Worm (Caenorhabditis elegans) whole organism, early embryonic: ENCODE measurements around the gene try-12.

Source experiments
- B0310.2 ChIP-seq: sonication (generic microtip); optimal IDR thresholded peaks from 2 replicates; lab custom pipeline; 2016; ENCODE audit warnings: mild to moderate bottlenecking, missing genetic modification characterization, missing compliant biosample characterization
- F13C5.2 ChIP-seq: sonication (generic microtip); optimal IDR thresholded peaks from 2 replicates; lab custom pipeline; 2017; ENCODE audit warnings: mild to moderate bottlenecking, missing genetic modification characterization, inconsistent platforms, missing compliant biosample characterization
- aly-1 ChIP-seq: sonication (generic microtip); optimal IDR thresholded peaks from 2 replicates; lab custom pipeline; 2016; ENCODE audit warnings: missing genetic modification characterization, missing compliant biosample characterization
- ama-1 ChIP-seq: fragments of 150-350 bp; optimal IDR thresholded peaks from 2 replicates; lab custom pipeline; 2014
- ceh-13 ChIP-seq: fragments of 200-800 bp; sonication (Bioruptor generic); optimal IDR thresholded peaks from 2 replicates; lab custom pipeline; 2018; ENCODE audit warnings: mild to moderate bottlenecking, missing genetic modification characterization, missing compliant biosample characterization
- ceh-36 ChIP-seq: sonication (generic microtip); optimal IDR thresholded peaks from 2 replicates; lab custom pipeline; 2016; ENCODE audit warnings: missing genetic modification characterization, inconsistent platforms, missing compliant biosample characterization
- ets-7 ChIP-seq: sonication (generic microtip); optimal IDR thresholded peaks from 2 replicates; lab custom pipeline; 2016; ENCODE audit warnings: missing genotype, missing genetic modification characterization, missing compliant biosample characterization
- flt-1 ChIP-seq: fragments of 200-800 bp; sonication (Bioruptor generic); IDR thresholded peaks from 2 replicates; pipeline ENCODE4 v1.3.6; 2022; ENCODE audit warnings: missing genetic modification characterization, missing compliant biosample characterization
- hmbx-1 ChIP-seq: sonication (generic microtip); optimal IDR thresholded peaks from 2 replicates; lab custom pipeline; 2016; ENCODE audit warnings: mild to moderate bottlenecking, missing genetic modification characterization, missing compliant biosample characterization
- hmg-4 ChIP-seq: fragments of 200-800 bp; sonication (Bioruptor generic); optimal IDR thresholded peaks from 2 replicates; lab custom pipeline; 2018; ENCODE audit warnings: mild to moderate bottlenecking, missing genetic modification characterization, missing compliant biosample characterization
- hnd-1 ChIP-seq: sonication (generic microtip); optimal IDR thresholded peaks from 2 replicates; lab custom pipeline; 2016; ENCODE audit warnings: missing genetic modification characterization, missing compliant biosample characterization
- pes-1 ChIP-seq: fragments of 200-800 bp; sonication (Bioruptor generic); IDR thresholded peaks from 2 replicates; pipeline ENCODE4 v1.3.6; 2022; ENCODE audit warnings: missing genetic modification reagents, missing genetic modification characterization, missing compliant biosample characterization
- scrt-1 ChIP-seq: fragments of 200-800 bp; sonication (Bioruptor generic); IDR thresholded peaks from 2 replicates; pipeline ENCODE4 v1.3.6; 2022; ENCODE audit warnings: missing genetic modification characterization, missing compliant biosample characterization
- sea-1 ChIP-seq: fragments of 200-800 bp; sonication (Bioruptor generic); conservative IDR thresholded peaks from 2 replicates; pipeline ENCODE4 v1.3.6; 2022; ENCODE audit warnings: missing genetic modification characterization, missing compliant biosample characterization
- tbx-11 ChIP-seq: fragments of 200-800 bp; sonication (Bioruptor generic); IDR thresholded peaks from 2 replicates; pipeline ENCODE4 v1.3.6; 2022; ENCODE audit warnings: missing genetic modification characterization, missing compliant biosample characterization
- tbx-37 ChIP-seq: fragments of 200-800 bp; sonication (Bioruptor generic); conservative IDR thresholded peaks from 2 replicates; pipeline ENCODE4 v1.3.6; 2022; ENCODE audit warnings: missing genetic modification reagents, missing genetic modification characterization, missing compliant biosample characterization
- tra-4 ChIP-seq: sonication (generic microtip); optimal IDR thresholded peaks from 2 replicates; lab custom pipeline; 2017; ENCODE audit warnings: missing genetic modification characterization, missing compliant biosample characterization

try-12 gene

DNA sequence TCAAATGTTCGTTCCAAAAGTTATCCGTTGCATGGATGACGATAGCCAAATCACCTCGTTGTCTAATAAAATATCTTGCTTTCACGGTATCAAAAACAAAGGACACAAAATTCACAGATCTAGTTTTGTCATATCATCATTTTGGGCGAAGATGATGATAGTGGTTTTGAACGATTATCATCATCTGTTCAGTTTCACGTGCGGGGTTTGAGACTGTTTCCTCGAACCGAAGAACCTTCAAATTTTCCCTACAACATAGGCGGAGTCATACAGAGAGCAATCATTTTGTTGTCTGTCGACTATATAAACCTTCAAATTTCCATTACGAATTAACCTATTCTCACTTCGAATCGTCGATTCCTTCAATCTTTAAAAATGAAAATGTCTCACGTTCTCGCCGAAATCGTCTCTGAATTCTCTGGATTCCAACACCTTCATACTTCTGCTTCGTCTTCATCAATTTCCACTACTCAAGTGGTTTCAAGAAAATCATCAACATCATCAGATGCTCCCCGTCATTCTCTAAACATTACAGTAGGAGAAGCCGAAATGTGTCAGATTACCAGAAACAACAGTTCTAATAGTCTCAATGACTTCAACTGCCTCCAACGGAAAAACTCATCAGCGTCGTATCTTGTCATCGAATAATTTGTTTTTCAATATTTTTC, 35.9 kb upstream of the try-12 start, which contains the start of gene F18E3.11:
TSS of gene F18E3.11 (plus strand) at position 376 of the 668 bp plus-strand sequence.
- TF ChIP-seq hmg-4 (GFP tag; lab: Kevin White, UChicago) = no peak
- no peak for TF ChIP-seq pes-1 (GFP tag; lab: Robert Waterston, UW)
- no peak for TF ChIP-seq aly-1
- TF ChIP-seq tbx-11 = no peak
- TF ChIP-seq ets-7 (tag; lab: Kevin White, UChicago) = no peak
- no peak for TF ChIP-seq F13C5.2 (tag; lab: Kevin White, UChicago)
- no peak for TF ChIP-seq scrt-1
- no peak for TF ChIP-seq flt-1 (GFP tag; lab: Robert Waterston, UW)
- no peak for TF ChIP-seq tbx-37 (GFP tag; lab: Robert Waterston, UW)
- no peak for TF ChIP-seq B0310.2 (tag; lab: Kevin White, UChicago)
- no peak for TF ChIP-seq hmbx-1 (tag; lab: Kevin White, UChicago)
- no peak for TF ChIP-seq ceh-36 (tag; lab: Kevin White, UChicago)
- TF ChIP-seq tra-4 (tag; lab: Kevin White, UChicago) = no peak
- TF ChIP-seq ama-1 = no peak
- no peak for TF ChIP-seq ceh-13 (GFP tag; lab: Kevin White, UChicago)
- no peak for TF ChIP-seq hnd-1 (tag; lab: Kevin White, UChicago)
- TF ChIP-seq sea-1 (GFP tag; lab: Robert Waterston, UW) = no peak

DNA sequence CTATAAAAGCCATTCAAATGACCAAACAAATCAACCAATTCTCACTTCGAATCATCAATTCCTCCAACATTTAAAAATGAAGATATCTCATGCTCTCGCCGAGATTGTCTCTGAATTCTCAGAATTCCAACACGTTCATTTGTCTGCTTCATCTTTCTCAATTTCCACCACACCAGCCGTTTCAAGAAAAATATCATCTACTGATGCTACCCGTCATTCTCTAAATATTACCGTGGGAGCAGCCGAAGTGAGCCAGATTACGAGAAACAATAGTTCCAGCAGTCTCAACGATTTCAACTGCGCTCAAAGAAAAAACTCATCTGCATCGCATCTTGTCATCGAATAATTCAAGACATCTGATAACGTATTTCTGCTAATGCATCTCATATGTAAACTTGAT, 34.2 kb upstream of the try-12 start, which contains the start of gene F18E3.12:
TSS of gene F18E3.12 (plus strand) at position 77 of the 400 bp plus-strand sequence.
- no peak for TF ChIP-seq tbx-37 (GFP tag; lab: Robert Waterston, UW)
- no peak for TF ChIP-seq tbx-11

DNA sequence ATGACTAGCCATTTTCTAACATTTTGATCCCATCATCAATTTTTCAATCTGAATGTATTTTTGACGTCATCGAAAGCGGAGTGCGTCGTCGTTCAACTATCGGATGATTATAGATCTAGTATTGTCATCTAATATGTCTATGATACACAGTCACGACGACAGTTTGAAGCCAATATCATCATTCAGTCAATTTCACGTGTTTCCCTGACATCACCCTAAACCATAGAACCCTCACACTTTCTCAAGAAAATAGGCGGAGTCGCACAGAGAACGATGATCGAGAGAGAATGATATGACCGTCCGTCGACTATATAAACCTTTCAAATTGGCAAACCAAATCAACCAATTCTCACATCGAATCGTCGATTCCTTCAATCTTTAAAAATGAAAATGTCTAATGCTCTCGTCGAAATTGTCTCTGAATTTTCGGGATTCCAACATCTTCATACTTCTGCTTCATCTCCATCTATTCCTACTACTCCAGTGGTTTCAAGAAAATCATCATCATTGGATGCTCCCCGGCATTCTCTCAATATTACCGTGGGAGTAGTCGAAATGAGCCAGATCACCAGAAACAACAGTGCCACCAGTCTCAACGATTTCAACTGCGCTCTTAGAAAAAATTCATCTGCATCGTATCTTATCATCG, 33.2 kb upstream of the try-12 start, which contains the start of gene F18E3.13:
TSS of gene F18E3.13 (plus strand) at position 385 of the 649 bp plus-strand sequence.
- TF ChIP-seq tbx-11 = no peak
- TF ChIP-seq flt-1 (GFP tag; lab: Robert Waterston, UW) = no peak
- TF ChIP-seq hmbx-1 (tag; lab: Kevin White, UChicago) = no peak
- no peak for TF ChIP-seq tbx-37 (GFP tag; lab: Robert Waterston, UW)
- no peak for TF ChIP-seq ceh-36 (tag; lab: Kevin White, UChicago)
- no peak for TF ChIP-seq ceh-13 (GFP tag; lab: Kevin White, UChicago)
- no peak for TF ChIP-seq aly-1
- no peak for TF ChIP-seq hmg-4 (GFP tag; lab: Kevin White, UChicago)
- no peak for TF ChIP-seq ama-1
- TF ChIP-seq sea-1 (GFP tag; lab: Robert Waterston, UW) = no peak
- no peak for TF ChIP-seq scrt-1

DNA sequence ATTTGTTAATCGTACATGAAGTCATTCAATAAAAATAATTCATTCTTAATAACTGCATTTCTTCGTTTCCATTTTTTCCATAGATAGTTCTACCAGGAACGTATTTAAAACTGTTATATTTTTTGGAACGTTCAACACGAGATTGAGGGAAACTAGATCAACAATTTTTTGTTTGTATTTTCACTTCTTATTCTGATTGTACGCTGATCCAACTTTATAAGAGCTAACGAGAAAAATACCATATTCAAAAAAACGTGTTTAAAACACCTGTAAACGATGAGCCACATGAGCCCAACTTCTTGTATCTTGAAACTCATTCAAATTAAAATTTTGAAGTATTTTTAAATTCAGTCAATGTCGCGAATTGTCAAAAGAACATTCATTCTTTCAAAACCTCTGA, 32.6 kb upstream of the try-12 start:
- TF ChIP-seq scrt-1 (no peak), tbx-37 (GFP tag; lab: Robert Waterston, UW) (no peak), tra-4 (tag; lab: Kevin White, UChicago) (no peak), hnd-1 (tag; lab: Kevin White, UChicago) (no peak), hmg-4 (GFP tag; lab: Kevin White, UChicago) (no peak), ama-1 (no peak), ets-7 (tag; lab: Kevin White, UChicago) (no peak), F13C5.2 (tag; lab: Kevin White, UChicago) (no peak), ceh-13 (GFP tag; lab: Kevin White, UChicago) (no peak), aly-1 (no peak), hmbx-1 (tag; lab: Kevin White, UChicago) (no peak), pes-1 (GFP tag; lab: Robert Waterston, UW) (no peak), sea-1 (GFP tag; lab: Robert Waterston, UW) (no peak), flt-1 (GFP tag; lab: Robert Waterston, UW) (no peak), B0310.2 (tag; lab: Kevin White, UChicago) (no peak)

DNA sequence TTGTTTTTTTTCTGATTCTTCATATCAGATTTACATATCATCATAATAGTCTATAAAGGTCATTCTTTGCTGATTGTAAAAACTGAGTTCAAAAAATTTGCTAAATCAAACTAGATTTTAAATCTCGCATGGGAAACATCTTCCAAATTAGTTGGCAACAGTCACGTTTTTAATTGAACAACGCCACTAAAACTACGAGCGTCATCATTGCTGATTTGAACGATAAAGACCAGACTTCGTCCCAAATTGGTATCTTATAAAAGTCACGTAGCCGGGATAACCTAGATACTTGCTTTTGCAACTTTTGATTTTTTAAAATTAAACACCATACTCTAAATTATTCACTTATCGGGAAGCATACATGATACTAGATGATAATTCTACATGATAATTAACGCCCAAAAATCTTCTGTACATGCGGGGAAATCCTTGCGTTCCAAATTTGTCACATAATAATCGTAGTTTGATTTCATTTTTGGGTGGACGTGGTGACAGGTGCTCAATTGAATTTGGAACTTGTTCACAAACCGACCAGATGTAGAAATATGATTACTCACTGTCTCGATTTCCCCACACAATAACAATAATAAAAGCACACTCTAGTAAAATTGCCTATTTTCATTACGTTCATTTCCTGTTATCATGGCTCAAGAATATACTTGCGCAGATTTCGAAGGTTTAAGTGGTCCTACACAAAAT, 32.0 kb upstream of the try-12 start, which contains the start of gene srw-67:
TSS of gene srw-67 (plus strand) at position 643 of the 699 bp plus-strand sequence.
- TF ChIP-seq tbx-37 (GFP tag; lab: Robert Waterston, UW) = no peak
- no peak for TF ChIP-seq B0310.2 (tag; lab: Kevin White, UChicago)
- TF ChIP-seq ets-7 (tag; lab: Kevin White, UChicago) = no peak
- no peak for TF ChIP-seq hmg-4 (GFP tag; lab: Kevin White, UChicago)
- no peak for TF ChIP-seq ceh-36 (tag; lab: Kevin White, UChicago)
- TF ChIP-seq sea-1 (GFP tag; lab: Robert Waterston, UW) = no peak
- TF ChIP-seq tra-4 (tag; lab: Kevin White, UChicago) = no peak
- no peak for TF ChIP-seq flt-1 (GFP tag; lab: Robert Waterston, UW)
- TF ChIP-seq aly-1 = no peak
- TF ChIP-seq hmbx-1 (tag; lab: Kevin White, UChicago) = no peak
- no peak for TF ChIP-seq tbx-11
- TF ChIP-seq F13C5.2 (tag; lab: Kevin White, UChicago) = no peak
- TF ChIP-seq hnd-1 (tag; lab: Kevin White, UChicago) = no peak
- TF ChIP-seq ama-1 = no peak
- no peak for TF ChIP-seq ceh-13 (GFP tag; lab: Kevin White, UChicago)
- no peak for TF ChIP-seq pes-1 (GFP tag; lab: Robert Waterston, UW)
- TF ChIP-seq scrt-1 = no peak

DNA sequence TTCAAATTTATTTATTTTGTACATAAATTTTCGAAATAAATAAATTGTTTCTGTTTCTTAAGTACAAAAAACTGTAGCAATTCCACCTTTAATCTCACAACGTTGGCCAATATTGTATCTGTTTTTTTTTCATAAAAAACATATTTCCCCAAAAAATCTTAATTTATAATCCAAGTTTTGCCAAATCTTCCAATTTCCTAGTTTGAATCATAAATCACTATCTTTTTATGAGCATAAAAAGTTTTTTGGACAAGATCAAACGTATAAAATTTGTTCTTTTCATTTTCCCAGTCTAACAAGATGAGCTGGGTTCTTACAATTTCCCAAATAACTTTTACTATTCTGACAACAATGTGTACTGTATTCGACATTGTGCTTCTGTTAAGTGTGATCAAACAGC, 29.0 kb upstream of the try-12 start, which contains the start of gene srxa-4:
TSS of gene srxa-4 (plus strand) at position 301 of the 400 bp plus-strand sequence.
- TF ChIP-seq hnd-1 (tag; lab: Kevin White, UChicago) (no peak), ets-7 (tag; lab: Kevin White, UChicago) (no peak), flt-1 (GFP tag; lab: Robert Waterston, UW) (no peak), aly-1 (no peak), scrt-1 (no peak), B0310.2 (tag; lab: Kevin White, UChicago) (no peak), tbx-11 (no peak), ceh-13 (GFP tag; lab: Kevin White, UChicago) (no peak)
